Worm (Caenorhabditis elegans) whole organism, L3 larva: Measurements from ENCODE around the gene T01G6.10.

Experiments
- ama-1 ChIP-seq: fragments of 150-350 bp; optimal IDR thresholded peaks from 2 replicates; lab custom pipeline; 2018
- elt-3 ChIP-seq, 3 experiments: fragments of 150-350 bp in 1 of 3; sonication (generic microtip) in 2 of 3; optimal IDR thresholded peaks; 2 replicates in 2 of 3; 4 replicates in 1 of 3; lab custom pipeline; 2014 to 2017; ENCODE audit warnings: missing biosample characterization in 3 of 3, missing genetic modification characterization in 3 of 3
- mdl-1 ChIP-seq: fragments of 150-350 bp; optimal IDR thresholded peaks from 2 replicates; lab custom pipeline; 2014; ENCODE audit warnings: missing biosample characterization, missing genetic modification characterization
- nhr-237 ChIP-seq: fragments of 150-350 bp; optimal IDR thresholded peaks from 2 replicates; lab custom pipeline; 2014; ENCODE audit warnings: missing biosample characterization, missing genetic modification characterization
- tbx-2 ChIP-seq: sonication (generic microtip); optimal IDR thresholded peaks from 2 replicates; lab custom pipeline; 2016; ENCODE audit warnings: mild to moderate bottlenecking, missing genetic modification characterization, missing compliant biosample characterization
- ztf-4 ChIP-seq: fragments of 150-350 bp; optimal IDR thresholded peaks from 2 replicates; lab custom pipeline; 2014; ENCODE audit warnings: missing biosample characterization, missing genetic modification characterization

ce11 chrV:501230-501629 lies 1.8 kb downstream of the T01G6.10 start, which contains the start of gene str-256:
- TF ChIP-seq ztf-4 (no peak), tbx-2 (tag; lab: Kevin White, UChicago) (no peak), mdl-1 (tag; lab: Kevin White, UChicago) (no peak), nhr-237 (no peak), ama-1 (no peak), elt-3 (tag; optimal IDR thresholded peaks at IDR 0.05; lab: Kevin White, UChicago) (no peak)
